Worm (Caenorhabditis elegans) whole organism, L1 larva: ENCODE measurements around the gene dcar-1.
"Not testable (repeated sequence)": the region's sequence is repeated elsewhere in the genome, so short reads cannot be mapped to it uniquely, and the experiment has no call there.

Experiments
- C16A3.4 ChIP-seq: fragments of 150-350 bp; optimal IDR thresholded peaks from 2 replicates; lab custom pipeline; 2014; ENCODE audit warnings: missing biosample characterization, missing genetic modification characterization
- F16B12.6 ChIP-seq: fragments of 150-350 bp; optimal IDR thresholded peaks from 2 replicates; lab custom pipeline; 2014; ENCODE audit warnings: missing biosample characterization, missing genetic modification characterization
- blmp-1 ChIP-seq: fragments of 150-350 bp; optimal IDR thresholded peaks from 2 replicates; lab custom pipeline; 2014; ENCODE audit warnings: missing biosample characterization, missing genetic modification characterization
- ceh-63 ChIP-seq: fragments of 200-800 bp; sonication (Bioruptor generic); optimal IDR thresholded peaks from 2 replicates; lab custom pipeline; 2018; ENCODE audit warnings: mild to moderate bottlenecking, missing genetic modification characterization, missing compliant biosample characterization
- ceh-82 ChIP-seq, 3 experiments: fragments of 150-350 bp in 1 of 3; sonication (generic microtip) in 2 of 3; optimal IDR thresholded peaks; 2 replicates each; lab custom pipeline; 2014 to 2017; ENCODE audit warnings: missing biosample characterization in 3 of 3, missing genetic modification characterization in 3 of 3
- ceh-90 ChIP-seq: sonication (generic microtip); optimal IDR thresholded peaks from 2 replicates; lab custom pipeline; 2016; ENCODE audit warnings: missing genetic modification characterization, missing compliant biosample characterization
- ces-1 ChIP-seq: fragments of 150-350 bp; optimal IDR thresholded peaks from 2 replicates; lab custom pipeline; 2014; ENCODE audit warnings: missing biosample characterization, missing genetic modification reagents, missing genetic modification characterization
- dpl-1 ChIP-seq, 3 experiments: fragments of 150-350 bp in 2 of 3; sonication (generic microtip) in 1 of 3; optimal IDR thresholded peaks; 2 replicates each; lab custom pipeline; 2014 to 2017; ENCODE audit warnings: missing biosample characterization in 3 of 3, missing genetic modification characterization in 3 of 3, missing genetic modification reagents in 3 of 3
- efl-1 ChIP-seq, 4 experiments: fragments of 150-350 bp; optimal IDR thresholded peaks in 3 of 4; peaks in 1 of 4; 1 replicate in 1 of 4; 2 replicates in 3 of 4; lab custom pipeline; 2014; ENCODE audit warnings: missing biosample characterization in 2 of 4, missing genetic modification characterization in 2 of 4, missing genetic modification reagents in 2 of 4
- egl-13 ChIP-seq: sonication (generic microtip); optimal IDR thresholded peaks from 2 replicates; lab custom pipeline; 2016; ENCODE audit warnings: missing genotype, missing genetic modification reagents, missing genetic modification characterization, missing compliant biosample characterization
- egl-27 ChIP-seq, 2 experiments: fragments of 150-350 bp in 1 of 2; sonication (generic microtip); optimal IDR thresholded peaks; 3 replicates each; lab custom pipeline; 2017 to 2018; ENCODE audit warnings: missing biosample characterization in 2 of 2, missing genetic modification characterization in 2 of 2, missing genetic modification reagents in 2 of 2
- elt-3 ChIP-seq, 6 experiments: fragments of 150-350 bp in 1 of 6; sonication (generic microtip); optimal IDR thresholded peaks; 2 replicates each; lab custom pipeline; 2017 to 2018; ENCODE audit warnings: missing biosample characterization in 6 of 6, missing genetic modification characterization in 6 of 6, inconsistent platforms in 1 of 6
- fkh-8 ChIP-seq: sonication (generic microtip); optimal IDR thresholded peaks from 2 replicates; lab custom pipeline; 2016; ENCODE audit warnings: mild to moderate bottlenecking, missing genetic modification characterization, missing compliant biosample characterization
- grh-1 ChIP-seq: fragments of 200-800 bp; sonication (Bioruptor generic); IDR thresholded peaks from 2 replicates; pipeline ENCODE4 v1.3.6; 2022; ENCODE audit warnings: missing genetic modification reagents, missing genetic modification characterization, missing compliant biosample characterization
- irx-1 ChIP-seq: sonication (generic microtip); optimal IDR thresholded peaks from 2 replicates; lab custom pipeline; 2016; ENCODE audit warnings: missing genetic modification characterization, missing compliant biosample characterization
- isw-1 ChIP-seq: fragments of 200-800 bp; sonication (Bioruptor generic); IDR thresholded peaks from 2 replicates; pipeline ENCODE4 v1.3.6; 2022; ENCODE audit warnings: missing genetic modification characterization, missing compliant biosample characterization
- jun-1 ChIP-seq: fragments of 150-350 bp; optimal IDR thresholded peaks from 2 replicates; lab custom pipeline; 2014; ENCODE audit warnings: missing biosample characterization, missing genetic modification reagents, missing genetic modification characterization
- lin-13 ChIP-seq: fragments of 150-350 bp; optimal IDR thresholded peaks from 2 replicates; lab custom pipeline; 2014; ENCODE audit warnings: missing biosample characterization, missing genetic modification reagents, missing genetic modification characterization
- lin-14 ChIP-seq: fragments of 200-800 bp; sonication (Bioruptor generic); optimal IDR thresholded peaks from 2 replicates; lab custom pipeline; 2018; ENCODE audit warnings: mild to moderate bottlenecking, missing genetic modification characterization, moderate library complexity, missing compliant biosample characterization
- lin-15B ChIP-seq: fragments of 150-350 bp; sonication (generic microtip); optimal IDR thresholded peaks from 3 replicates; lab custom pipeline; 2014; ENCODE audit warnings: missing biosample characterization, missing genetic modification characterization
- lin-35 ChIP-seq, 2 experiments: fragments of 150-350 bp; optimal IDR thresholded peaks; 2 replicates each; lab custom pipeline; 2014; ENCODE audit warnings: missing biosample characterization in 2 of 2, missing genetic modification characterization in 2 of 2, missing genetic modification reagents in 2 of 2
- lin-39 ChIP-seq: fragments of 150-350 bp; optimal IDR thresholded peaks from 2 replicates; lab custom pipeline; 2014; ENCODE audit warnings: missing biosample characterization, missing genetic modification reagents, missing genetic modification characterization
- lir-3 ChIP-seq: sonication (generic microtip); optimal IDR thresholded peaks from 2 replicates; lab custom pipeline; 2016; ENCODE audit warnings: mild to moderate bottlenecking, missing genetic modification characterization, moderate library complexity, missing compliant biosample characterization; ENCODE audit not compliant: poor library complexity
- lsy-2 ChIP-seq, 2 experiments: fragments of 150-350 bp; optimal IDR thresholded peaks; 2 replicates each; lab custom pipeline; 2014; ENCODE audit warnings: missing biosample characterization in 2 of 2, missing genetic modification characterization in 2 of 2
- mef-2 ChIP-seq: fragments of 150-350 bp; optimal IDR thresholded peaks from 2 replicates; lab custom pipeline; 2014; ENCODE audit warnings: missing biosample characterization, missing genetic modification characterization
- mep-1 ChIP-seq: fragments of 150-350 bp; optimal IDR thresholded peaks from 2 replicates; lab custom pipeline; 2014; ENCODE audit warnings: missing biosample characterization, missing genetic modification characterization
- nhr-19 ChIP-seq: fragments of 200-800 bp; sonication (Bioruptor generic); conservative IDR thresholded peaks from 2 replicates; pipeline ENCODE4 v1.3.6; 2022; ENCODE audit warnings: missing genetic modification characterization, missing compliant biosample characterization
- nhr-20 ChIP-seq: sonication (generic microtip); optimal IDR thresholded peaks from 2 replicates; lab custom pipeline; 2016; ENCODE audit warnings: mild to moderate bottlenecking, missing genetic modification characterization, missing compliant biosample characterization
- nhr-76 ChIP-seq: sonication (generic microtip); optimal IDR thresholded peaks from 2 replicates; lab custom pipeline; 2017; ENCODE audit warnings: missing biosample characterization, missing genetic modification characterization
- nhr-85 ChIP-seq: sonication (generic microtip); peaks from one replicate; lab custom pipeline; 2016; ENCODE audit warnings: missing genetic modification characterization, inconsistent platforms, missing compliant biosample characterization
- pax-3 ChIP-seq: fragments of 200-800 bp; sonication (Bioruptor generic); optimal IDR thresholded peaks from 2 replicates; lab custom pipeline; 2018; ENCODE audit warnings: mild to moderate bottlenecking, missing genetic modification characterization, moderate library complexity, missing compliant biosample characterization
- skn-1 ChIP-seq: fragments of 150-350 bp; optimal IDR thresholded peaks from 2 replicates; lab custom pipeline; 2014; ENCODE audit warnings: missing biosample characterization, missing genetic modification characterization
- snpc-4 ChIP-seq: fragments of 150-350 bp; optimal IDR thresholded peaks from 2 replicates; lab custom pipeline; 2014; ENCODE audit warnings: missing biosample characterization, missing genetic modification characterization
- snu-23 ChIP-seq: sonication (generic microtip); optimal IDR thresholded peaks from 2 replicates; lab custom pipeline; 2016; ENCODE audit warnings: missing genetic modification characterization, missing compliant biosample characterization
- tbx-2 ChIP-seq: sonication (generic microtip); optimal IDR thresholded peaks from 2 replicates; lab custom pipeline; 2016; ENCODE audit warnings: missing genetic modification characterization, missing compliant biosample characterization
- unc-130 ChIP-seq: fragments of 150-350 bp; optimal IDR thresholded peaks from 2 replicates; lab custom pipeline; 2017; ENCODE audit warnings: missing biosample characterization, missing genetic modification characterization, inconsistent platforms
- unc-86 ChIP-seq: sonication (generic microtip); optimal IDR thresholded peaks from 2 replicates; lab custom pipeline; 2016; ENCODE audit warnings: missing genetic modification characterization, missing compliant biosample characterization
- xbp-1 ChIP-seq: sonication (generic microtip); optimal IDR thresholded peaks from 2 replicates; lab custom pipeline; 2016; ENCODE audit warnings: missing genetic modification characterization, missing compliant biosample characterization
- zip-4 ChIP-seq: fragments of 200-800 bp; sonication (Bioruptor generic); optimal IDR thresholded peaks from 2 replicates; lab custom pipeline; 2018; ENCODE audit warnings: mild to moderate bottlenecking, missing genetic modification characterization, moderate library complexity, missing compliant biosample characterization
- ztf-11 ChIP-seq, 2 experiments: sonication (generic microtip); optimal IDR thresholded peaks; 2 replicates each; lab custom pipeline; 2016 to 2017; ENCODE audit warnings: missing genetic modification characterization in 2 of 2, missing biosample characterization in 1 of 2, missing compliant biosample characterization in 1 of 2

The dcar-1 gene

ce11 chrV:17910019-17910418, at the start of gene dcar-1:
Gene dcar-1 (plus strand): TSS chrV:17910319.
- TF ChIP-seq elt-3 (tag; optimal IDR thresholded peaks at IDR 0.05; lab: Kevin White, UChicago): peak in 2 of 6 experiments; percentile 17 to 23
- no peak for TF ChIP-seq lin-35 (GFP tag; optimal IDR thresholded peaks at IDR 0.05; lab: Kevin White, UChicago)
- TF ChIP-seq blmp-1: peak; percentile 75
- TF ChIP-seq snpc-4: no peak

- TF ChIP-seq lir-3 (tag; lab: Kevin White, UChicago); ces-1 (GFP tag; lab: Kevin White, UChicago); fkh-8 (tag; lab: Kevin White, UChicago): not testable (repeated sequence)
- TF ChIP-seq, all 84 proteins: peak for 0; not testable (repeated sequence) for 84
Measured at ce11 chrV:17865309-17865708, 44.8 kb upstream of the dcar-1 start, which contains the start of gene Y59A8A.8. Gene Y59A8A.8 (plus strand): TSS chrV:17865609.

ce11 chrV:17870569-17870968, 39.5 kb upstream of the dcar-1 start, which contains the start of gene csn-1:
Gene csn-1 (minus strand): TSS chrV:17870651.
- TF ChIP-seq snu-23 (GFP tag; lab: Kevin White, UChicago) (peak; percentile 21), lin-15B (tag; lab: Kevin White, UChicago) (peak; percentile 14), snpc-4 (peak; percentile 25), mef-2 (tag; lab: Kevin White, UChicago) (no peak), dpl-1 (GFP tag; optimal IDR thresholded peaks at IDR 0.05; lab: Kevin White, UChicago) (peak; percentile 16 to 39 (median 21)), xbp-1 (peak; percentile 48), lsy-2 (tag; optimal IDR thresholded peaks at IDR 0.05; lab: Kevin White, UChicago) (peak; percentile 7 to 17), ceh-90 (tag; lab: Kevin White, UChicago) (peak; percentile 28), egl-27 (tag; optimal IDR thresholded peaks at IDR 0.05; lab: Kevin White, UChicago) (no peak), pax-3 (tag; lab: Kevin White, UChicago) (no peak), lin-14 (GFP tag; lab: Kevin White, UChicago) (no peak), lin-35 (GFP tag; optimal IDR thresholded peaks at IDR 0.05; lab: Kevin White, UChicago) (peak; percentile 10 to 41), efl-1 (optimal IDR thresholded peaks at IDR 0.05; lab: Kevin White, UChicago) (peak; percentile 48 to 54), efl-1 (GFP tag; optimal IDR thresholded peaks at IDR 0.05 in 1 of 2; lab: Kevin White, UChicago) (peak in 1 of 2 experiments; percentile 39), skn-1 (tag; lab: Kevin White, UChicago) (peak; percentile 1), ceh-82 (tag; optimal IDR thresholded peaks at IDR 0.05; lab: Kevin White, UChicago) (peak in 2 of 3 experiments; percentile 32 to 33), isw-1 (peak; percentile 1; the same call in 1 of the 2 replicates)
- TF ChIP-seq, all 84 proteins: peak for 12

- TF ChIP-seq nhr-19 (GFP tag; lab: Robert Waterston, UW) (peak; percentile 71), egl-13 (tag; lab: Kevin White, UChicago) (peak; percentile 9), jun-1 (no peak), tbx-2 (tag; lab: Kevin White, UChicago) (peak; percentile 46), ztf-11 (tag; optimal IDR thresholded peaks at IDR 0.05; lab: Kevin White, UChicago) (no peak), nhr-85 (tag; lab: Kevin White, UChicago) (peak; percentile 66), xbp-1 (peak; percentile 60), irx-1 (tag; lab: Kevin White, UChicago) (no peak), lin-13 (GFP tag; lab: Kevin White, UChicago) (peak; percentile 18), unc-130 (peak; percentile 61), efl-1 (optimal IDR thresholded peaks at IDR 0.05; lab: Kevin White, UChicago) (peak; percentile 69 to 71), efl-1 (GFP tag; optimal IDR thresholded peaks at IDR 0.05 in 1 of 2; lab: Kevin White, UChicago) (peak; percentile 70 to 95), snu-23 (GFP tag; lab: Kevin White, UChicago) (peak; percentile 73), nhr-76 (tag; lab: Kevin White, UChicago) (no peak), F16B12.6 (tag; lab: Kevin White, UChicago) (peak; percentile 2), ceh-82 (tag; optimal IDR thresholded peaks at IDR 0.05; lab: Kevin White, UChicago) (peak; percentile 48 to 69 (median 53)), lsy-2 (tag; optimal IDR thresholded peaks at IDR 0.05; lab: Kevin White, UChicago) (peak; percentile 71 to 81), ceh-63 (GFP tag; lab: Kevin White, UChicago) (no peak), unc-86 (tag; lab: Kevin White, UChicago) (peak; percentile 44), C16A3.4 (tag; lab: Kevin White, UChicago) (peak; percentile 26), skn-1 (tag; lab: Kevin White, UChicago) (peak; percentile 19), dpl-1 (GFP tag; optimal IDR thresholded peaks at IDR 0.05; lab: Kevin White, UChicago) (peak; percentile 44 to 68 (median 60)), ces-1 (GFP tag; lab: Kevin White, UChicago) (no peak), blmp-1 (peak; percentile 22), grh-1 (GFP tag; lab: Robert Waterston, UW) (no peak), lin-15B (tag; lab: Kevin White, UChicago) (peak; percentile 35), nhr-20 (tag; lab: Kevin White, UChicago) (no peak), lin-35 (GFP tag; optimal IDR thresholded peaks at IDR 0.05; lab: Kevin White, UChicago) (peak; percentile 65), elt-3 (tag; optimal IDR thresholded peaks at IDR 0.05; lab: Kevin White, UChicago) (peak in 2 of 6 experiments; percentile 21 to 41), lin-39 (tag; lab: Kevin White, UChicago) (peak; percentile 30), mep-1 (peak; percentile 84), zip-4 (GFP tag; lab: Kevin White, UChicago) (no peak), fkh-8 (tag; lab: Kevin White, UChicago) (peak; percentile 47), snpc-4 (peak; percentile 57)
Measured at ce11 chrV:17871049-17871448, 39.1 kb upstream of the dcar-1 start, which contains the start of gene phf-14. Gene phf-14 (plus strand): TSS chrV:17871393.
